Worm (Caenorhabditis elegans) whole organism, mixed stage, embryonic: Measurements from ENCODE around the gene srj-37.

Experiments
- M03D4.4 ChIP-seq: sonication (generic microtip); optimal IDR thresholded peaks from 2 replicates; lab custom pipeline; 2017; ENCODE audit warnings: mild to moderate bottlenecking, missing genetic modification characterization, missing compliant biosample characterization
- bed-3 ChIP-seq: fragments of 200-800 bp; sonication (Bioruptor generic); optimal IDR thresholded peaks from 3 replicates; lab custom pipeline; 2018; ENCODE audit warnings: mild to moderate bottlenecking, missing genetic modification characterization, moderate library complexity, missing compliant biosample characterization
- blmp-1 ChIP-seq: fragments of 150-350 bp; optimal IDR thresholded peaks from 2 replicates; lab custom pipeline; 2014; ENCODE audit warnings: missing biosample characterization, missing genetic modification characterization
- ceh-39 ChIP-seq: fragments of 150-350 bp; optimal IDR thresholded peaks from 2 replicates; lab custom pipeline; 2014; ENCODE audit warnings: missing biosample characterization, missing genetic modification characterization
- ceh-43 ChIP-seq: fragments of 200-800 bp; sonication (Bioruptor generic); optimal IDR thresholded peaks from 2 replicates; lab custom pipeline; 2018; ENCODE audit warnings: mild to moderate bottlenecking, missing genetic modification characterization, moderate library complexity, missing compliant biosample characterization
- cnd-1 ChIP-seq: fragments of 200-800 bp; sonication (Bioruptor generic); optimal IDR thresholded peaks from 2 replicates; lab custom pipeline; 2018; ENCODE audit warnings: mild to moderate bottlenecking, missing genetic modification characterization, missing compliant biosample characterization
- drap-1 ChIP-seq: fragments of 200-800 bp; sonication (Bioruptor generic); optimal IDR thresholded peaks from 3 replicates; lab custom pipeline; 2018; ENCODE audit warnings: mild to moderate bottlenecking, missing genetic modification characterization, missing compliant biosample characterization
- elt-1 ChIP-seq: sonication (generic microtip); optimal IDR thresholded peaks from 2 replicates; lab custom pipeline; 2017; ENCODE audit warnings: missing genetic modification characterization, mild to moderate bottlenecking, missing compliant biosample characterization, antibody characterized with exemption, moderate library complexity, borderline replicate concordance; ENCODE audit not compliant: insufficient read depth
- elt-3 ChIP-seq: fragments of 150-350 bp; optimal IDR thresholded peaks from 2 replicates; lab custom pipeline; 2014; ENCODE audit warnings: missing biosample characterization, missing genetic modification characterization
- flh-1 ChIP-seq: fragments of 200-800 bp; sonication (Bioruptor generic); optimal IDR thresholded peaks from 2 replicates; lab custom pipeline; 2018; ENCODE audit warnings: mild to moderate bottlenecking, missing genetic modification characterization, moderate library complexity, missing compliant biosample characterization
- ham-2 ChIP-seq: fragments of 200-800 bp; sonication (Bioruptor generic); optimal IDR thresholded peaks from 2 replicates; lab custom pipeline; 2018; ENCODE audit warnings: mild to moderate bottlenecking, missing genetic modification characterization, missing compliant biosample characterization
- hlh-1 ChIP-seq: fragments of 150-350 bp; optimal IDR thresholded peaks from 2 replicates; lab custom pipeline; 2014; ENCODE audit warnings: missing biosample characterization, missing genetic modification reagents, missing genetic modification characterization
- lin-13 ChIP-seq: fragments of 150-350 bp; optimal IDR thresholded peaks from 2 replicates; lab custom pipeline; 2014; ENCODE audit warnings: missing biosample characterization, missing genetic modification characterization
- lin-32 ChIP-seq: fragments of 200-800 bp; sonication (Bioruptor generic); optimal IDR thresholded peaks from 2 replicates; lab custom pipeline; 2018; ENCODE audit warnings: mild to moderate bottlenecking, missing genetic modification characterization, missing compliant biosample characterization
- lsy-2 ChIP-seq: fragments of 150-350 bp; optimal IDR thresholded peaks from 2 replicates; lab custom pipeline; 2014; ENCODE audit warnings: missing biosample characterization, missing genetic modification characterization
- mab-5 ChIP-seq: fragments of 150-350 bp; optimal IDR thresholded peaks from 2 replicates; lab custom pipeline; 2014; ENCODE audit warnings: missing biosample characterization, missing genetic modification characterization
- mep-1 ChIP-seq: fragments of 150-350 bp; optimal IDR thresholded peaks from 2 replicates; lab custom pipeline; 2017; ENCODE audit warnings: missing biosample characterization, missing genetic modification reagents, missing genetic modification characterization, inconsistent platforms
- mls-2 ChIP-seq: sonication (generic microtip); optimal IDR thresholded peaks from 2 replicates; lab custom pipeline; 2016; ENCODE audit warnings: mild to moderate bottlenecking, missing genetic modification characterization, moderate library complexity, missing compliant biosample characterization
- nhr-12 ChIP-seq: fragments of 150-350 bp; optimal IDR thresholded peaks from 2 replicates; lab custom pipeline; 2014; ENCODE audit warnings: missing biosample characterization, missing genetic modification characterization
- nhr-237 ChIP-seq: fragments of 150-350 bp; optimal IDR thresholded peaks from 2 replicates; lab custom pipeline; 2014; ENCODE audit warnings: missing biosample characterization, missing genetic modification characterization
- nhr-76 ChIP-seq: sonication (generic microtip); optimal IDR thresholded peaks from 2 replicates; lab custom pipeline; 2017; ENCODE audit warnings: missing biosample characterization, missing genetic modification characterization
- pha-4 ChIP-seq: fragments of 150-350 bp; optimal IDR thresholded peaks from 2 replicates; lab custom pipeline; 2018; ENCODE audit warnings: missing biosample characterization, missing genetic modification reagents, missing genetic modification characterization
- sem-2 ChIP-seq: fragments of 200-800 bp; sonication (Bioruptor generic); optimal IDR thresholded peaks from 2 replicates; lab custom pipeline; 2018; ENCODE audit warnings: mild to moderate bottlenecking, missing genetic modification characterization, missing compliant biosample characterization
- snpc-4 ChIP-seq: fragments of 150-350 bp; optimal IDR thresholded peaks from 2 replicates; lab custom pipeline; 2014; ENCODE audit warnings: missing biosample characterization, missing genetic modification characterization
- tbx-8 ChIP-seq: fragments of 200-800 bp; sonication (Bioruptor generic); optimal IDR thresholded peaks from 2 replicates; lab custom pipeline; 2018; ENCODE audit warnings: mild to moderate bottlenecking, missing genetic modification characterization, moderate library complexity, missing compliant biosample characterization
- unc-120 ChIP-seq: sonication (generic microtip); optimal IDR thresholded peaks from 2 replicates; lab custom pipeline; 2017; ENCODE audit warnings: missing genetic modification characterization, missing compliant biosample characterization; ENCODE audit not compliant: poor library complexity, severe bottlenecking
- unc-39 ChIP-seq: fragments of 150-350 bp; optimal IDR thresholded peaks from 2 replicates; lab custom pipeline; 2014; ENCODE audit warnings: missing biosample characterization, missing genetic modification characterization
- unc-62 ChIP-seq: fragments of 150-350 bp; optimal IDR thresholded peaks from 2 replicates; lab custom pipeline; 2014; ENCODE audit warnings: missing biosample characterization, missing genetic modification reagents, missing genetic modification characterization
- zip-8 ChIP-seq: fragments of 150-350 bp; optimal IDR thresholded peaks from 2 replicates; lab custom pipeline; 2014; ENCODE audit warnings: missing biosample characterization, missing genetic modification characterization
- ztf-11 ChIP-seq: fragments of 150-350 bp; optimal IDR thresholded peaks from 2 replicates; lab custom pipeline; 2014; ENCODE audit warnings: missing biosample characterization, missing genetic modification characterization

Gene srj-37

ce11 chrV:646129-646528 lies 7.7 kb downstream of the srj-37 start, which contains the start of gene F48G7.12:
TSS of gene F48G7.12 (minus strand) at chrV:646229.
- TF ChIP-seq ceh-39 (tag; lab: Kevin White, UChicago) (no peak), tbx-8 (GFP tag; lab: Kevin White, UChicago) (no peak), snpc-4 (tag; lab: Kevin White, UChicago) (no peak), elt-3 (tag; lab: Kevin White, UChicago) (no peak), nhr-12 (tag; lab: Kevin White, UChicago) (no peak), flh-1 (GFP tag; lab: Kevin White, UChicago) (no peak), pha-4 (no peak), mep-1 (tag; lab: Kevin White, UChicago) (no peak), mab-5 (tag; lab: Kevin White, UChicago) (no peak), unc-39 (tag; lab: Kevin White, UChicago) (no peak), lin-32 (GFP tag; lab: Kevin White, UChicago) (no peak), unc-62 (GFP tag; lab: Kevin White, UChicago) (no peak), M03D4.4 (tag; lab: Kevin White, UChicago) (no peak), lsy-2 (no peak), ham-2 (GFP tag; lab: Kevin White, UChicago) (no peak), sem-2 (GFP tag; lab: Kevin White, UChicago) (no peak), bed-3 (GFP tag; lab: Kevin White, UChicago) (no peak)

- TF ChIP-seq mls-2 (no peak), ceh-43 (GFP tag; lab: Kevin White, UChicago) (no peak), ztf-11 (tag; lab: Kevin White, UChicago) (no peak), ham-2 (GFP tag; lab: Kevin White, UChicago) (no peak), pha-4 (no peak), unc-120 (tag; lab: Kevin White, UChicago) (no peak), nhr-12 (tag; lab: Kevin White, UChicago) (no peak), ceh-39 (tag; lab: Kevin White, UChicago) (no peak), elt-3 (tag; lab: Kevin White, UChicago) (no peak), tbx-8 (GFP tag; lab: Kevin White, UChicago) (no peak), unc-39 (tag; lab: Kevin White, UChicago) (no peak), nhr-237 (tag; lab: Kevin White, UChicago) (no peak), cnd-1 (tag; lab: Kevin White, UChicago) (no peak), blmp-1 (tag; lab: Kevin White, UChicago) (no peak), elt-1 (tag; lab: Kevin White, UChicago) (no peak), mep-1 (tag; lab: Kevin White, UChicago) (no peak), M03D4.4 (tag; lab: Kevin White, UChicago) (no peak), nhr-76 (tag; lab: Kevin White, UChicago) (no peak)
- TF ChIP-seq, all 35 proteins: peak for 0
Observed at ce11 chrV:646888-647287, 8.5 kb downstream of the srj-37 start, which contains the start of gene ugt-42. TSS of gene ugt-42 (plus strand) at chrV:647188.

- TF ChIP-seq cnd-1 (tag; lab: Kevin White, UChicago) (no peak), lin-13 (no peak), elt-3 (tag; lab: Kevin White, UChicago) (no peak), ceh-43 (GFP tag; lab: Kevin White, UChicago) (no peak), mep-1 (tag; lab: Kevin White, UChicago) (no peak), M03D4.4 (tag; lab: Kevin White, UChicago) (no peak)
- TF ChIP-seq, all 35 proteins: peak for 0
Observed at ce11 chrV:652940-653339, 14.5 kb downstream of the srj-37 start, which contains the start of gene srj-5. TSS of gene srj-5 (minus strand) at chrV:653040.

- TF ChIP-seq lsy-2 (no peak), lin-32 (GFP tag; lab: Kevin White, UChicago) (no peak), lin-13 (no peak), cnd-1 (tag; lab: Kevin White, UChicago) (no peak), M03D4.4 (tag; lab: Kevin White, UChicago) (no peak), ztf-11 (tag; lab: Kevin White, UChicago) (no peak)
Observed at ce11 chrV:654402-654801, 16.0 kb downstream of the srj-37 start, which contains the start of gene srj-6. TSS of gene srj-6 (minus strand) at chrV:654502.

- TF ChIP-seq unc-39 (tag; lab: Kevin White, UChicago) (no peak), unc-120 (tag; lab: Kevin White, UChicago) (no peak), lsy-2 (no peak), bed-3 (GFP tag; lab: Kevin White, UChicago) (no peak), sem-2 (GFP tag; lab: Kevin White, UChicago) (no peak), lin-32 (GFP tag; lab: Kevin White, UChicago) (no peak), ceh-39 (tag; lab: Kevin White, UChicago) (no peak), blmp-1 (tag; lab: Kevin White, UChicago) (no peak), pha-4 (no peak), flh-1 (GFP tag; lab: Kevin White, UChicago) (no peak), nhr-76 (tag; lab: Kevin White, UChicago) (no peak), zip-8 (tag; lab: Kevin White, UChicago) (no peak), unc-62 (GFP tag; lab: Kevin White, UChicago) (no peak), ceh-43 (GFP tag; lab: Kevin White, UChicago) (no peak), M03D4.4 (tag; lab: Kevin White, UChicago) (no peak), hlh-1 (tag; lab: Kevin White, UChicago) (no peak), lin-13 (no peak), drap-1 (GFP tag; lab: Kevin White, UChicago) (no peak), ham-2 (GFP tag; lab: Kevin White, UChicago) (no peak), tbx-8 (GFP tag; lab: Kevin White, UChicago) (no peak)
Observed at ce11 chrV:655823-656222, 17.4 kb downstream of the srj-37 start, which contains the start of gene srh-245. TSS of gene srh-245 (minus strand) at chrV:655923.
